Fruit fly (Drosophila melanogaster): ENCODE data around the gene CG10969.

CG10969 gene

DNA sequence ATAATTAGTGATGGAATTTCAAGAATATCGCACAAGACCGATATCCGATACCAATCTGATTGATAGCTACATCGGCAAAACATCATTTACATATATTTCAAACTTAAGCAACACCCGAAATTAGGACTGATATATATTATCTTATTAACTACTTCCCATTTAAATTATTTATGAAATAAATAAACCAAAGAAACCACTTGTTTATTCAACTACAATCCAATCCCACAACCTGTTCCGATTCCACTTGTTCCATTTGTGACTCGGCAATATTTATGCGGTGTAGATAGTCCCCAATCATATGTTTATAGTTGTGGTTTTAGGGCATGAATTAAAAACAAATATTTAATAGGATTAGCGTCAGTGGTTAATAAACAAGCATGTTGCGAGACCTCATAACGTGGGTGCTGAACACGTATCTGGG is 26.1 kb downstream of the CG10969 start, which contains the start of the genes CG10973 and Vps13D (continued):
- TF ChIP-seq Awh (GFP tag; IDR thresholded peaks at IDR 0.05) = no peak
- no peak for TF ChIP-seq crol (GFP tag; IDR thresholded peaks at IDR 0.05)
- peak; percentile 61 for TF ChIP-seq stwl (tag; optimal IDR thresholded peaks at IDR 0.05)
- TF ChIP-seq esg (GFP tag; conservative IDR thresholded peaks at IDR 0.05) = no peak
- TF ChIP-seq NfI (GFP tag; optimal IDR thresholded peaks at IDR 0.05) = no peak
- no peak for TF ChIP-seq Meics (GFP tag; optimal IDR thresholded peaks at IDR 0.05)
- TF ChIP-seq CG16779 (GFP tag; IDR thresholded peaks at IDR 0.05) = no peak
- TF ChIP-seq Hand (GFP tag; optimal IDR thresholded peaks at IDR 0.05) = no peak
- no peak for TF ChIP-seq CG15269 (tag; optimal IDR thresholded peaks at IDR 0.05)
- no peak for TF ChIP-seq Side (GFP tag; optimal IDR thresholded peaks at IDR 0.05)
- TF ChIP-seq pzg (GFP tag; optimal IDR thresholded peaks at IDR 0.05) = peak; percentile 84
- TF ChIP-seq CG3407 (GFP tag; optimal IDR thresholded peaks at IDR 0.05) = peak; percentile 64
- TF ChIP-seq Dad (GFP tag; optimal IDR thresholded peaks at IDR 0.05) = no peak
- no peak for TF ChIP-seq Fer1 (GFP tag; optimal IDR thresholded peaks at IDR 0.05)
- TF ChIP-seq repo (GFP tag; optimal IDR thresholded peaks at IDR 0.05) = no peak
- 0 out of 2 replicates have a peak, but pooled peaks have one; percentile 7 for TF ChIP-seq CG32532 (GFP tag; IDR thresholded peaks at IDR 0.05)
- no peak for TF ChIP-seq NC2α (GFP tag; optimal IDR thresholded peaks at IDR 0.05)
- peak; percentile 5 for TF ChIP-seq Elba2 (GFP tag; optimal IDR thresholded peaks at IDR 0.05)
- TF ChIP-seq CG31224 (GFP tag; IDR thresholded peaks at IDR 0.05) = no peak
- peak; percentile 91 for TF ChIP-seq CG7987 (GFP tag; optimal IDR thresholded peaks at IDR 0.05)
- peak; percentile 91 for TF ChIP-seq YL-1 (GFP tag; optimal IDR thresholded peaks at IDR 0.05)
- TF ChIP-seq Nf-YA (GFP tag; IDR thresholded peaks at IDR 0.05) = no peak
- peak; percentile 67 for TF ChIP-seq nerfin-2 (GFP tag; IDR thresholded peaks at IDR 0.05; ENCODE audit: partially characterized antibody)
- TF ChIP-seq CG6689 (GFP tag; IDR thresholded peaks at IDR 0.05) = no peak
- no peak for TF ChIP-seq CG17802 (tag; optimal IDR thresholded peaks at IDR 0.05)
- no peak for TF ChIP-seq p53 (GFP tag; optimal IDR thresholded peaks at IDR 0.05)
- TF ChIP-seq CG14441 (GFP tag; IDR thresholded peaks at IDR 0.05) = no peak
- no peak; the same call in 2 of the 3 replicates for TF ChIP-seq tgo (GFP tag; IDR thresholded peaks at IDR 0.05)
- peak; percentile 82 for TF ChIP-seq CrebB (tag; optimal IDR thresholded peaks at IDR 0.05)
- TF ChIP-seq CG13296 (GFP tag; optimal IDR thresholded peaks at IDR 0.05) = no peak
- TF ChIP-seq Sox100B (GFP tag; optimal IDR thresholded peaks at IDR 0.05) = peak; percentile 60
- TF ChIP-seq aop (GFP tag; IDR thresholded peaks at IDR 0.05) = no peak
- no peak for TF ChIP-seq ash1 (GFP tag; optimal IDR thresholded peaks at IDR 0.05)
- no peak for TF ChIP-seq wor (GFP tag; IDR thresholded peaks at IDR 0.05)
- TF ChIP-seq CG16863 (GFP tag; optimal IDR thresholded peaks at IDR 0.05) = peak; percentile 27
- TF ChIP-seq CG34224 (GFP tag; IDR thresholded peaks at IDR 0.05; ENCODE audit: partially characterized antibody) = peak; percentile 93
- no peak for TF ChIP-seq Blimp-1 (GFP tag; optimal IDR thresholded peaks at IDR 0.05)
- no peak for TF ChIP-seq nau (GFP tag; optimal IDR thresholded peaks at IDR 0.05)
- TF ChIP-seq CG15601 (tag; optimal IDR thresholded peaks at IDR 0.05) = no peak
- peak; percentile 69 for TF ChIP-seq CG4854 (GFP tag; optimal IDR thresholded peaks at IDR 0.05)
- peak; percentile 55 for TF ChIP-seq sima (GFP tag; optimal IDR thresholded peaks at IDR 0.05)
- TF ChIP-seq cas (GFP tag; IDR thresholded peaks at IDR 0.05) = no peak
- no peak for TF ChIP-seq chn (GFP tag; optimal IDR thresholded peaks at IDR 0.05)
- no peak for TF ChIP-seq CkIIα-i1 (GFP tag; IDR thresholded peaks at IDR 0.05)
- TF ChIP-seq otp (GFP tag; IDR thresholded peaks at IDR 0.05) = no peak
- TF ChIP-seq PHDP (tag; optimal IDR thresholded peaks at IDR 0.05) = no peak
- TF ChIP-seq CG12299 (tag; optimal IDR thresholded peaks at IDR 0.05) = peak; percentile 73
- no peak for TF ChIP-seq br (optimal IDR thresholded peaks at IDR 0.05)
- TF ChIP-seq CG4360 (GFP tag; IDR thresholded peaks at IDR 0.05) = peak; percentile 41; the same call in 1 of the 2 replicates
- TF ChIP-seq eve (GFP tag; optimal IDR thresholded peaks at IDR 0.05) = peak in 1 of 2 experiments; percentile 66
- TF ChIP-seq CG4730 (GFP tag; IDR thresholded peaks at IDR 0.05) = no peak
- no peak for TF ChIP-seq gsb-n (tag; optimal IDR thresholded peaks at IDR 0.05)
